Fruit fly (Drosophila melanogaster): ENCODE data around the gene Rpt2.

Gene Rpt2

dm6 chr3R:23922502-23923350 is 8.6 kb downstream of the Rpt2 start, which contains the start of the genes sba and CG31141:
Gene sba, minus strand, starts transcription at chr3R:23922973.
Gene CG31141, plus strand, starts transcription at chr3R:23923300.
- TF ChIP-seq lola (GFP tag; optimal IDR thresholded peaks at IDR 0.05) (no peak), h (GFP tag; optimal IDR thresholded peaks at IDR 0.05) (peak; percentile 18), Dif (GFP tag; optimal IDR thresholded peaks at IDR 0.05; ENCODE audit: partially characterized antibody) (peak; percentile 25), GATAd (GFP tag; optimal IDR thresholded peaks at IDR 0.05) (no peak), Hr83 (GFP tag; optimal IDR thresholded peaks at IDR 0.05; ENCODE audit: poor library complexity, severe bottlenecking) (peak; percentile 62), CG9705 (GFP tag; optimal IDR thresholded peaks at IDR 0.05) (no peak), Rel (GFP tag; optimal IDR thresholded peaks at IDR 0.05) (no peak), Rel (tag; optimal IDR thresholded peaks at IDR 0.05) (peak; percentile 33), Hnf4 (GFP tag; optimal IDR thresholded peaks at IDR 0.05) (peak; percentile 40), N (GFP tag; optimal IDR thresholded peaks at IDR 0.05) (no peak), rgr (GFP tag; optimal IDR thresholded peaks at IDR 0.05) (peak; percentile 19), dmrt93B (GFP tag; optimal IDR thresholded peaks at IDR 0.05) (no peak), HLH106 (tag; optimal IDR thresholded peaks at IDR 0.05) (no peak), usp (GFP tag; optimal IDR thresholded peaks at IDR 0.05) (no peak), Jra (GFP tag; optimal IDR thresholded peaks at IDR 0.05) (peak; percentile 38), psq (GFP tag; optimal IDR thresholded peaks at IDR 0.05) (no peak), ey (GFP tag; optimal IDR thresholded peaks at IDR 0.05) (no peak), Hr78 (GFP tag; optimal IDR thresholded peaks at IDR 0.05) (no peak), Sp1 (GFP tag; optimal IDR thresholded peaks at IDR 0.05) (peak; percentile 58), brk (GFP tag; optimal IDR thresholded peaks at IDR 0.05) (no peak), Vsx2 (GFP tag; optimal IDR thresholded peaks at IDR 0.05; ENCODE audit: partially characterized antibody) (no peak)

DNA sequence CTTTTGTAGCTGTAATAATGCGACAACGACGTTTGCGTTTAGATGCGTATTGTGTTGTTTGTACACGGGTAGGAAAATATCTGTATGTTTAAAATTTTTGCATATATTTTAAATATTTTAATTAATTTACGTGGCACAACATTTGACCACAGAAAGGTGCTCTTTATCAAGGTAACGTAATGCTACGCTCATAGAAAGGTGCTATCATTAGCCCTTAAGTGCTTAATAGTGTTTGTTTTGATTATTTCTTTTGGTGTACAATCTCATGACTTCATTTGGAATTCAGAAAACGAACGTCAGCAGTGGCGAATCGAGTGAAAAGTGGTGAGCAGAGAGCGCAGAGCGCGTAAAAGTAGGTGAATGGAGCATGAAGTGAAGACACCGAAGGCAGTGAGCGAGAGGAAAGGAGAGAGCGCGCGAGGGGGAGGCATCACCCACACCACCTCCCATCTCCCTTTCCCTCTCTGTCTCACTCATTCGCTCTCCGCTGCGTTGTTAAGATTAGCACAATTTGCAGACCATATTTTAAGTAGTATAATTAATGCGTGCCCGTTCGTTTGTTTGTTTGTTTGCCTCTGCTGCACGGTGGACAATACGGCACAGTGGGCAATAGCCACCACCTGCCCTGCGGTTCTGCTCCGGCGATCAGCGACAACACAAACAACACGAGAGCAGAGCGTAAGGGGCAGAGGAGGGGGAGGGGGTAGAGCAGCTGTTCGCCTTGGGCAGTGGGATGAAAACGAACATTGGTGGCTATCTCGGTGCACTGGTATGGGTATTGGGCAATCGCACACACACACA is 9.5 kb downstream of the Rpt2 start:
- TF ChIP-seq usp (GFP tag; optimal IDR thresholded peaks at IDR 0.05) (no peak), foxo (GFP tag; optimal IDR thresholded peaks at IDR 0.05) (peak in 1 of 2 experiments; percentile 45), woc (GFP tag; optimal IDR thresholded peaks at IDR 0.05) (no peak), rgr (GFP tag; optimal IDR thresholded peaks at IDR 0.05) (peak; percentile 54), h (GFP tag; optimal IDR thresholded peaks at IDR 0.05) (peak; percentile 38), CG9705 (GFP tag; optimal IDR thresholded peaks at IDR 0.05) (no peak), dl (GFP tag; optimal IDR thresholded peaks at IDR 0.05; ENCODE audit: insufficient read depth in 1 of 2, partially characterized antibody in 2 of 2) (peak in 1 of 2 experiments; percentile 67), ey (GFP tag; optimal IDR thresholded peaks at IDR 0.05) (no peak), HLH106 (tag; optimal IDR thresholded peaks at IDR 0.05) (peak; percentile 50), Dif (GFP tag; optimal IDR thresholded peaks at IDR 0.05; ENCODE audit: partially characterized antibody) (peak; percentile 75), lola (GFP tag; optimal IDR thresholded peaks at IDR 0.05) (no peak), OdsH (GFP tag; optimal IDR thresholded peaks at IDR 0.05) (no peak), Hnf4 (GFP tag; optimal IDR thresholded peaks at IDR 0.05) (no peak), br (GFP tag; optimal IDR thresholded peaks at IDR 0.05) (peak; percentile 27), Sp1 (GFP tag; optimal IDR thresholded peaks at IDR 0.05) (no peak), psq (GFP tag; optimal IDR thresholded peaks at IDR 0.05) (peak; percentile 18), tai (GFP tag; optimal IDR thresholded peaks at IDR 0.05) (no peak)

dm6 chr3R:23920874-23921539 is 10.4 kb downstream of the Rpt2 start:
- TF ChIP-seq Dfd (GFP tag; optimal IDR thresholded peaks at IDR 0.05) (no peak), Mio (GFP tag; optimal IDR thresholded peaks at IDR 0.05) (no peak), br (GFP tag; optimal IDR thresholded peaks at IDR 0.05) (peak; percentile 66), sv (GFP tag; optimal IDR thresholded peaks at IDR 0.05) (no peak), Jra (GFP tag; optimal IDR thresholded peaks at IDR 0.05) (no peak), Vsx2 (GFP tag; optimal IDR thresholded peaks at IDR 0.05; ENCODE audit: partially characterized antibody) (no peak), dmrt93B (GFP tag; optimal IDR thresholded peaks at IDR 0.05) (peak; percentile 21), OdsH (GFP tag; optimal IDR thresholded peaks at IDR 0.05) (peak; percentile 26), Hr78 (GFP tag; optimal IDR thresholded peaks at IDR 0.05) (no peak), psq (GFP tag; optimal IDR thresholded peaks at IDR 0.05) (peak; percentile 4), pan (optimal IDR thresholded peaks at IDR 0.05) (no peak), GATAd (GFP tag; optimal IDR thresholded peaks at IDR 0.05) (no peak), woc (GFP tag; optimal IDR thresholded peaks at IDR 0.05) (no peak), fru (GFP tag; optimal IDR thresholded peaks at IDR 0.05) (peak; percentile 61), usp (GFP tag; optimal IDR thresholded peaks at IDR 0.05) (no peak), rgr (GFP tag; optimal IDR thresholded peaks at IDR 0.05) (peak; percentile 57), Hnf4 (GFP tag; optimal IDR thresholded peaks at IDR 0.05) (peak; percentile 12), foxo (GFP tag; optimal IDR thresholded peaks at IDR 0.05) (peak in 1 of 2 experiments; percentile 9), lola (GFP tag; optimal IDR thresholded peaks at IDR 0.05) (no peak), HLH106 (tag; optimal IDR thresholded peaks at IDR 0.05) (peak; percentile 55), CG9705 (GFP tag; optimal IDR thresholded peaks at IDR 0.05) (peak; percentile 14), Abd-B (GFP tag; optimal IDR thresholded peaks at IDR 0.05) (no peak), Dif (GFP tag; optimal IDR thresholded peaks at IDR 0.05; ENCODE audit: partially characterized antibody) (no peak), dl (GFP tag; optimal IDR thresholded peaks at IDR 0.05; ENCODE audit: insufficient read depth in 1 of 2, partially characterized antibody in 2 of 2) (no peak), N (GFP tag; optimal IDR thresholded peaks at IDR 0.05) (no peak), ey (GFP tag; optimal IDR thresholded peaks at IDR 0.05) (peak; percentile 51), h (GFP tag; optimal IDR thresholded peaks at IDR 0.05) (peak; percentile 50), Sp1 (GFP tag; optimal IDR thresholded peaks at IDR 0.05) (peak; percentile 44), brk (GFP tag; optimal IDR thresholded peaks at IDR 0.05) (no peak), Myc (optimal IDR thresholded peaks at IDR 0.05) (no peak), Rel (GFP tag; optimal IDR thresholded peaks at IDR 0.05) (no peak), Rel (tag; optimal IDR thresholded peaks at IDR 0.05) (peak; percentile 42), CG32264 (GFP tag; optimal IDR thresholded peaks at IDR 0.05) (no peak), dsf (GFP tag; optimal IDR thresholded peaks at IDR 0.05; ENCODE audit: borderline replicate concordance) (no peak), tai (GFP tag; optimal IDR thresholded peaks at IDR 0.05) (no peak)
